Fruit fly (Drosophila melanogaster): ENCODE results near the gene CG4151.

CG4151 gene

dm6 chrX:5516783-5517571 is 15.7 kb downstream of the CG4151 start (continued):
- TF ChIP-seq cg (GFP tag; optimal IDR thresholded peaks at IDR 0.05) (peak; percentile 75), MTF-1 (GFP tag; optimal IDR thresholded peaks at IDR 0.05; ENCODE audit: borderline replicate concordance) (no peak), odd (GFP tag; optimal IDR thresholded peaks at IDR 0.05) (peak; percentile 39), Adf1 (GFP tag; IDR thresholded peaks at IDR 0.05) (peak; percentile 17; the same call in 1 of the 2 replicates), ap (GFP tag; IDR thresholded peaks at IDR 0.05) (0 out of 2 replicates have a peak, but pooled peaks have one; percentile 14), HLH3B (GFP tag; IDR thresholded peaks at IDR 0.05) (peak; percentile 29; the same call in 1 of the 2 replicates), CG17328 (GFP tag; IDR thresholded peaks at IDR 0.05) (no peak), CG18619 (GFP tag; optimal IDR thresholded peaks at IDR 0.05) (peak; percentile 42), rib (GFP tag; IDR thresholded peaks at IDR 0.05) (no peak), YL-1 (GFP tag; optimal IDR thresholded peaks at IDR 0.05) (no peak), CkIIα-i1 (GFP tag; IDR thresholded peaks at IDR 0.05) (no peak), Nf-YC (tag; optimal IDR thresholded peaks at IDR 0.05) (peak; percentile 52), Doc2 (GFP tag; IDR thresholded peaks at IDR 0.05) (no peak), lab (GFP tag; optimal IDR thresholded peaks at IDR 0.05) (peak; percentile 49), CG33557 (GFP tag; optimal IDR thresholded peaks at IDR 0.05) (peak; percentile 4), CG12219 (GFP tag; optimal IDR thresholded peaks at IDR 0.05) (peak; percentile 47), Spps (tag; optimal IDR thresholded peaks at IDR 0.05) (no peak), peb (GFP tag; IDR thresholded peaks at IDR 0.05) (no peak), CG10543 (GFP tag; optimal IDR thresholded peaks at IDR 0.05) (peak; percentile 46), Scr (GFP tag; IDR thresholded peaks at IDR 0.05; ENCODE audit: partially characterized antibody) (no peak), CG18764 (GFP tag; optimal IDR thresholded peaks at IDR 0.05) (no peak), CG31224 (GFP tag; IDR thresholded peaks at IDR 0.05) (no peak), CG8765 (GFP tag; IDR thresholded peaks at IDR 0.05) (no peak), amos (GFP tag; IDR thresholded peaks at IDR 0.05; ENCODE audit: partially characterized antibody) (no peak), CG8478 (optimal IDR thresholded peaks at IDR 0.05) (no peak), Sry-β (GFP tag; optimal IDR thresholded peaks at IDR 0.05) (no peak), eve (GFP tag; optimal IDR thresholded peaks at IDR 0.05) (peak in 1 of 2 experiments; percentile 58), CG6813 (GFP tag; optimal IDR thresholded peaks at IDR 0.05) (peak; percentile 45), CG8924 (tag; optimal IDR thresholded peaks at IDR 0.05) (peak; percentile 36), Lhr (GFP tag; optimal IDR thresholded peaks at IDR 0.05) (no peak), CG5180 (GFP tag; optimal IDR thresholded peaks at IDR 0.05) (peak; percentile 28), CG14965 (GFP tag; optimal IDR thresholded peaks at IDR 0.05; ENCODE audit: borderline replicate concordance) (no peak), CG14014 (GFP tag; IDR thresholded peaks at IDR 0.05) (peak; percentile 44), CG30431 (GFP tag; optimal IDR thresholded peaks at IDR 0.05) (no peak), CG6272 (GFP tag; IDR thresholded peaks at IDR 0.05) (no peak), HmgD (GFP tag; optimal IDR thresholded peaks at IDR 0.05) (no peak), Sin3A (optimal IDR thresholded peaks at IDR 0.05) (no peak), zen2 (GFP tag; IDR thresholded peaks at IDR 0.05; ENCODE audit: partially characterized antibody) (peak; percentile 49; the same call in 2 of the 3 replicates), grau (tag; optimal IDR thresholded peaks at IDR 0.05) (peak; percentile 52), Oaz (GFP tag; IDR thresholded peaks at IDR 0.05) (no peak), CG32767 (GFP tag; IDR thresholded peaks at IDR 0.05) (no peak), CG11085 (GFP tag; IDR thresholded peaks at IDR 0.05) (no peak), Hr78 (GFP tag; optimal IDR thresholded peaks at IDR 0.05) (peak in 1 of 2 experiments; percentile 75), HLH4C (GFP tag; IDR thresholded peaks at IDR 0.05; ENCODE audit: partially characterized antibody) (peak; percentile 23; the same call in 1 of the 3 replicates), Chrac-16 (GFP tag; optimal IDR thresholded peaks at IDR 0.05) (peak; percentile 38), CG32772 (GFP tag; IDR thresholded peaks at IDR 0.05) (no peak), CG12104 (GFP tag; optimal IDR thresholded peaks at IDR 0.05) (no peak), yki (optimal IDR thresholded peaks at IDR 0.05) (peak; percentile 79), row (GFP tag; IDR thresholded peaks at IDR 0.05) (peak; percentile 77; the same call in 2 of the 3 replicates), Awh (GFP tag; IDR thresholded peaks at IDR 0.05) (no peak; the same call in 1 of the 2 replicates)

Measured in whole organism, embryonic.